Fruit fly (Drosophila melanogaster) whole organism: ENCODE measurements around the gene CG32856.

Experiments
- CG8478 ChIP-seq: fragments of >200 bp; optimal IDR thresholded peaks from 2 replicates; lab custom pipeline; 2018; ENCODE audit warnings: inconsistent platforms
- Dll ChIP-seq: fragments of >200 bp; optimal IDR thresholded peaks from 2 replicates; lab custom pipeline; 2017
- EcR ChIP-seq, 2 experiments: fragments of >200 bp; optimal IDR thresholded peaks; 2 replicates each; lab custom pipeline; 2017; ENCODE audit warnings: missing biosample characterization in 2 of 2, missing genetic modification characterization in 2 of 2, missing genetic modification reagents in 2 of 2
- pan ChIP-seq: fragments of >200 bp; optimal IDR thresholded peaks from 2 replicates; lab custom pipeline; 2017
- usp ChIP-seq: fragments of >200 bp; optimal IDR thresholded peaks from 2 replicates; lab custom pipeline; 2017; ENCODE audit warnings: missing biosample characterization, missing genetic modification characterization, mixed read lengths

- TF ChIP-seq Dll (lab: Kevin White, UChicago) (no peak), usp (no peak), CG8478 (lab: Kevin White, UChicago) (no peak), pan (lab: Kevin White, UChicago) (no peak), EcR (GFP tag; optimal IDR thresholded peaks at IDR 0.05; lab: Kevin White, UChicago) (no peak)
Measured at dm6 chr3R:16004691-16005474, 39.7 kb upstream of the CG32856 start.
